Worm (Caenorhabditis elegans): ENCODE measurements around the gene Y73B6BL.27.

Y73B6BL.27 gene

DNA sequence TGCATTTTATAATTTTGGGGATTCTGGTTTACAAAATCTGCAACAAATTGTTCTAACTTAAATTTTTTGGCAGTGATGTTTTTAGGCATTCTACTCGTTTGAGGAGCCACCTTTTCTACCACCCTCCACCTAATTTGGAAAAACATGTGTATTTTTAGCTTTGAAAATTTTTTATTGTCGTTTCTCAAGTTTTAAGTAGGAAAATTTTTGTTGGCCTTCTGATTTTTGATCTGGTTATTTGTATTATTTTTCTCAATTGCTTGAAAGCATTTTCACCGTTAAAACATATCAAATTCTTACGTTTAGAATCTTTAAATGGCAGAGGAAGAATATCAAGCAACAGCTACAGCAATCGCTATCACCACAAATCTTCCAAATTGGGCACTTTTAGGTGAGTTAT is 44.8 kb upstream of the Y73B6BL.27 start, which contains the start of gene C01G5.7:
Gene C01G5.7, plus strand, starts transcription at position 301 of the 400 bp plus-strand sequence.
- TF ChIP-seq F57C9.4 (tag; optimal IDR thresholded peaks at IDR 0.05): no peak

DNA sequence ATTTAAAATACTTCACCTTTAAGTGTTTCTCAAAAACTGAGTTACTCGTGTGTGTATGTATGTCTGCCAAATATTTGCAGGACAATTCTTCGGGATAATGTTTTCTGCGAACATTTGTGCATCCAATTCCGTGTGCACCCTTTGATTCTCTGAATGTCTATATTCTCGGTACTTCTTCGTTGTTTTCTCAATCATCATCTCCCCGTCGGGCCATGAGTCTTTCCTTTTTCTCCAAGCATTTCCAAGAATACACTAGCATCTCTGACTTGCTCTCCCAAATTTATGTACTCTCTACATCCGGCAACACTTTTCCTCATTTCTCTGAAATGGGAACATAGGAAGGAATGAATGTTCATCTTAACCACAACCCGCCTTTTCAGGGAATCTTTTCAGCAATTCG is 41.7 kb upstream of the Y73B6BL.27 start:
- no peak for TF ChIP-seq attf-5 (GFP tag; optimal IDR thresholded peaks at IDR 0.05)

DNA sequence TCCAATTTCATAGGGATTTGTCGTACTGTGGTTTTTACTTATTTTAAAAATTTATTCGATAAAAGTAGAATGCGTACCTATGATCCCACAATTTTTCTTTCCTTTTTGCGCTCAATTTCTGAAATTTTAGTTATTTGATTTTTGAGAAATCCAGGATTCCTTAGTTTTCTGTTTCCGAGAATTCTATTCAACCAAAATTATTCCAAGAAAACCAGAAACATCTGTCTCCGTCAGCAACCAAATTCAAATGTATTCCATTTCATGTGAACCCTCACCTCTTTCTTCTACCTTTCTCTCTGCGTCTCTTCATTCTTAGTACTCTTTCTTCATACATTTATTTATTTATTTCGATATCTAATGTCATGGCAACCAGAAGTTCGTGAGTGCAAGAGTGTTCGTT is 38.7 kb upstream of the Y73B6BL.27 start:
- no peak for TF ChIP-seq xnd-1 (tag; optimal IDR thresholded peaks at IDR 0.05)
- TF ChIP-seq ZK185.1 (tag; optimal IDR thresholded peaks at IDR 0.05; ENCODE audit: poor library complexity, severe bottlenecking): no peak
- TF ChIP-seq ceh-100 (GFP tag; IDR thresholded peaks at IDR 0.05): no peak
- TF ChIP-seq ceh-91 (GFP tag; IDR thresholded peaks at IDR 0.05): no peak
- no peak for TF ChIP-seq ztf-28 (GFP tag; IDR thresholded peaks at IDR 0.05)
- no peak for TF ChIP-seq madf-10 (tag; optimal IDR thresholded peaks at IDR 0.05)

ce11 chrIV:6506424-6506823 is 33.4 kb upstream of the Y73B6BL.27 start, which contains the start of gene pqn-89:
Gene pqn-89 (plus strand): TSS chrIV:6506724.
- no peak for TF ChIP-seq ceh-100 (GFP tag; IDR thresholded peaks at IDR 0.05)
- no peak for TF ChIP-seq ztf-25 (GFP tag; IDR thresholded peaks at IDR 0.05)
- TF ChIP-seq let-607 (tag; optimal IDR thresholded peaks at IDR 0.05): no peak
- no peak for TF ChIP-seq lsl-1 (GFP tag; optimal IDR thresholded peaks at IDR 0.05)
- no peak for TF ChIP-seq mel-28 (tag; optimal IDR thresholded peaks at IDR 0.05; ENCODE audit: borderline replicate concordance)
- TF ChIP-seq tbp1 (GFP tag; optimal IDR thresholded peaks at IDR 0.05): no peak
- TF ChIP-seq nfya-1 (tag; optimal IDR thresholded peaks at IDR 0.05; ENCODE audit: borderline replicate concordance, insufficient read depth): no peak
- no peak for TF ChIP-seq F49E8.2 (tag; optimal IDR thresholded peaks at IDR 0.05; ENCODE audit: insufficient read depth)
- no peak for TF ChIP-seq snpc-4 (GFP tag; optimal IDR thresholded peaks at IDR 0.05)
- TF ChIP-seq snpc-4 (tag; optimal IDR thresholded peaks at IDR 0.05): no peak
- no peak for TF ChIP-seq tlf-1 (GFP tag; optimal IDR thresholded peaks at IDR 0.05)
- no peak for TF ChIP-seq aptf-2 (GFP tag; conservative IDR thresholded peaks at IDR 0.05)
- no peak for TF ChIP-seq ceh-27 (GFP tag; optimal IDR thresholded peaks at IDR 0.05)
- TF ChIP-seq fkh-3 (tag; optimal IDR thresholded peaks at IDR 0.05): no peak

DNA sequence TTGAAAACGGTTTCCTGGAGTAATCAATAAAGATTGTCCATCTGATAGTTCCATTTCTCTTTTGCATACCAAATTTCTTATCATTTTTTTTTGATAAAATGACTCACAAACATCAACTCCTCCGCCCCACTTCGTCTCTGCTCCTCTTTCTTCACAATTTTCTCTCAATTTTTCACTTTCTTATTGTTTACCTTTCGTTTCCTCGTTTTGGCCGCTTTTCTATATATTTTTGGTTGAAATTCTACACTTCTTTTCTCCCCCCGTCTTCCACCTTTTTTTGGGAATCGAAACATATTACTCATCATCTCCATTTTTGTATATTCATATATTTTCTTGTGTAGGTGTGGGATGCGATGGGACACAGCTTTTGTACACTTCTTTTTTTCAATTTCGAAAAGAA is 29.7 kb upstream of the Y73B6BL.27 start:
- TF ChIP-seq nhr-80 (tag; optimal IDR thresholded peaks at IDR 0.05): peak; percentile 65
- TF ChIP-seq ZK185.1 (tag; optimal IDR thresholded peaks at IDR 0.05; ENCODE audit: poor library complexity, severe bottlenecking): no peak
- TF ChIP-seq atf-7 (tag; optimal IDR thresholded peaks at IDR 0.05): no peak
- no peak for TF ChIP-seq zfh-2 (GFP tag; conservative IDR thresholded peaks at IDR 0.05)
- no peak for TF ChIP-seq sea-2 (GFP tag; IDR thresholded peaks at IDR 0.05)
- TF ChIP-seq attf-6 (GFP tag; IDR thresholded peaks at IDR 0.05): no peak
- no peak for TF ChIP-seq madf-3 (GFP tag; IDR thresholded peaks at IDR 0.05)

DNA sequence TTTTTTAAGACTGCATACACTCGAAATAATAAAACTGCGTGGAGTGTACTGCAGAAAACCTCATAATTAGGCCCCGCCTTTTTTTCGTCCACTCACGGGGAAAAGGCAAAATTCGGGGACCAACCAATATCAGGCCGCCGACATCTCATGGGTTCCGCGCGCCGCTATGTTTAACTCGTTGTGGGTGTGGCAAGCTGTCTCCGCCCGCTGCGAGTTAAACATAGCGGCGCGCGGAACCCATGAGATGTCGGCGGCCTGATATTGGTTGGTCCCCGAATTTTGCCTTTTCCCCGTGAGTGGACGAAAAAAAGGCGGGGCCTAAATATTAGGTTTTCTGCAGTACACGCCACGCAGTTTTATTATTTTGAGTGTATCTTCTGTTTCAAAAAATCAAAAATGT is 28.2 kb upstream of the Y73B6BL.27 start:
- TF ChIP-seq snpc-3.4 (tag; optimal IDR thresholded peaks at IDR 0.05) (peak; percentile 2), snpc-1.1 (tag; optimal IDR thresholded peaks at IDR 0.05; ENCODE audit: insufficient read depth) (peak; percentile 81), snpc-4 (GFP tag; optimal IDR thresholded peaks at IDR 0.05) (peak; percentile 74), snpc-4 (tag; optimal IDR thresholded peaks at IDR 0.05) (peak; percentile 67 to 96 (median 90))

All from whole organism, young adult.